Fruit fly (Drosophila melanogaster) whole organism, embryonic: Measurements from ENCODE around the gene cbt.

Source experiments
- Adf1 ChIP-seq: fragments of 200-800 bp; sonication (Bioruptor generic); IDR thresholded peaks from 2 replicates; pipeline ENCODE4 v1.3.6; 2022; ENCODE audit warnings: missing biosample characterization, missing genetic modification characterization
- Bgb ChIP-seq: fragments of 200-800 bp; sonication (Bioruptor generic); IDR thresholded peaks from 2 replicates; pipeline ENCODE4 v1.3.6; 2022; ENCODE audit warnings: missing biosample characterization, missing genetic modification characterization; ENCODE audit not compliant: partially characterized antibody
- CG10274 ChIP-seq: fragments of 200-800 bp; sonication (Bioruptor generic); optimal IDR thresholded peaks from 3 replicates; lab custom pipeline; 2017; ENCODE audit warnings: missing biosample characterization, mild to moderate bottlenecking, missing genetic modification characterization
- CG10321 ChIP-seq: fragments of 200-800 bp; sonication (Bioruptor generic); IDR thresholded peaks from 2 replicates; pipeline ENCODE4 v1.3.6; 2022; ENCODE audit warnings: missing biosample characterization, missing genetic modification characterization
- CG10462 ChIP-seq: fragments of 200-800 bp; sonication (Bioruptor generic); optimal IDR thresholded peaks from 2 replicates; lab custom pipeline; 2016; ENCODE audit warnings: missing biosample characterization, missing genetic modification characterization
- CG12155 ChIP-seq: fragments of 200-800 bp; sonication (Bioruptor generic); optimal IDR thresholded peaks from 3 replicates; lab custom pipeline; 2016; ENCODE audit warnings: missing biosample characterization, missing genetic modification characterization
- CG13287 ChIP-seq: fragments of 200-800 bp; sonication (Bioruptor generic); IDR thresholded peaks from 2 replicates; pipeline ENCODE4 v1.3.6; 2022; ENCODE audit warnings: missing biosample characterization, missing genetic modification characterization; ENCODE audit not compliant: partially characterized antibody
- CG13775 ChIP-seq: fragments of 200-800 bp; sonication (Bioruptor generic); optimal IDR thresholded peaks from 3 replicates; lab custom pipeline; 2017; ENCODE audit warnings: missing biosample characterization, mild to moderate bottlenecking, missing genetic modification characterization
- CG14965 ChIP-seq: fragments of 200-800 bp; sonication (Bioruptor generic); optimal IDR thresholded peaks from 2 replicates; lab custom pipeline; 2016; ENCODE audit warnings: missing biosample characterization, missing genetic modification characterization, borderline replicate concordance
- CG2116 ChIP-seq: fragments of 200-800 bp; sonication (Bioruptor generic); optimal IDR thresholded peaks from 3 replicates; lab custom pipeline; 2018; ENCODE audit warnings: missing biosample characterization, mild to moderate bottlenecking, missing genetic modification characterization
- CG2202 ChIP-seq: fragments of 200-800 bp; sonication (Bioruptor generic); optimal IDR thresholded peaks from 2 replicates; lab custom pipeline; 2018; ENCODE audit warnings: missing biosample characterization, mild to moderate bottlenecking, missing genetic modification characterization
- CG2678 ChIP-seq: fragments of 200-800 bp; sonication (Bioruptor generic); optimal IDR thresholded peaks from 3 replicates; lab custom pipeline; 2019; ENCODE audit warnings: missing biosample characterization, mild to moderate bottlenecking, missing genetic modification characterization, moderate library complexity
- CG3163 ChIP-seq: fragments of 200-800 bp; sonication (Bioruptor generic); optimal IDR thresholded peaks from 3 replicates; lab custom pipeline; 2016; ENCODE audit warnings: missing biosample characterization, missing genetic modification characterization
- CG32767 ChIP-seq: fragments of 200-800 bp; sonication (Bioruptor generic); IDR thresholded peaks from 2 replicates; pipeline ENCODE4 v1.3.6; 2022; ENCODE audit warnings: missing biosample characterization, missing genetic modification characterization
- CG33557 ChIP-seq: fragments of 200-800 bp; sonication (Bioruptor generic); optimal IDR thresholded peaks from 2 replicates; lab custom pipeline; 2019; ENCODE audit warnings: missing biosample characterization, mild to moderate bottlenecking, missing genetic modification characterization, moderate library complexity
- CG4820 ChIP-seq: fragments of 200-800 bp; sonication (Bioruptor generic); optimal IDR thresholded peaks from 3 replicates; lab custom pipeline; 2016; ENCODE audit warnings: missing biosample characterization, missing genetic modification characterization
- CG5180 ChIP-seq: fragments of 200-800 bp; sonication (Bioruptor generic); optimal IDR thresholded peaks from 3 replicates; lab custom pipeline; 2017; ENCODE audit warnings: missing biosample characterization, missing genetic modification characterization, mild to moderate bottlenecking, moderate library complexity, missing genetic modification reagents
- CG6272 ChIP-seq: fragments of 200-800 bp; sonication (Bioruptor generic); IDR thresholded peaks from 2 replicates; pipeline ENCODE4 v1.3.6; 2022; ENCODE audit warnings: missing biosample characterization, missing genetic modification characterization
- CG6689 ChIP-seq: fragments of 200-800 bp; sonication (Bioruptor generic); IDR thresholded peaks from 2 replicates; pipeline ENCODE4 v1.3.6; 2022; ENCODE audit warnings: missing biosample characterization, missing genetic modification characterization
- CG7357 ChIP-seq: fragments of 200-800 bp; sonication (Bioruptor generic); IDR thresholded peaks from 3 replicates; pipeline ENCODE4 v1.3.6; 2022; ENCODE audit warnings: missing biosample characterization, missing genetic modification characterization
- CG7963 ChIP-seq: fragments of 200-800 bp; sonication (Bioruptor generic); IDR thresholded peaks from 3 replicates; pipeline ENCODE4 v1.3.6; 2022; ENCODE audit warnings: missing biosample characterization, missing genetic modification characterization; ENCODE audit not compliant: partially characterized antibody
- CG8281 ChIP-seq: fragments of 200-800 bp; sonication (Bioruptor generic); optimal IDR thresholded peaks from 2 replicates; lab custom pipeline; 2018; ENCODE audit warnings: missing biosample characterization, mild to moderate bottlenecking, missing genetic modification characterization, moderate library complexity
- Fer2 ChIP-seq: fragments of 200-800 bp; sonication (Bioruptor generic); optimal IDR thresholded peaks from 2 replicates; lab custom pipeline; 2018; ENCODE audit warnings: missing biosample characterization, mild to moderate bottlenecking, missing genetic modification characterization, moderate library complexity
- HmgZ ChIP-seq: fragments of 200-800 bp; sonication (Bioruptor generic); optimal IDR thresholded peaks from 2 replicates; lab custom pipeline; 2018; ENCODE audit warnings: missing biosample characterization, mild to moderate bottlenecking, missing genetic modification characterization
- Kr ChIP-seq: fragments of 200-800 bp; sonication (Bioruptor generic); optimal IDR thresholded peaks from 2 replicates; lab custom pipeline; 2017; ENCODE audit warnings: missing biosample characterization, mild to moderate bottlenecking, missing genetic modification characterization
- Lpt ChIP-seq: fragments of >200 bp; optimal IDR thresholded peaks from 2 replicates; lab custom pipeline; 2018; ENCODE audit warnings: missing biosample characterization, missing genetic modification characterization
- Nf-YA ChIP-seq: fragments of 200-800 bp; sonication (Bioruptor generic); IDR thresholded peaks from 2 replicates; pipeline ENCODE4 v1.3.6; 2022; ENCODE audit warnings: missing biosample characterization, missing genetic modification characterization
- Six4 ChIP-seq: fragments of 200-800 bp; sonication (Bioruptor generic); optimal IDR thresholded peaks from 2 replicates; lab custom pipeline; 2016; ENCODE audit warnings: missing biosample characterization, missing genetic modification characterization
- YL-1 ChIP-seq: fragments of 200-800 bp; sonication (Bioruptor generic); optimal IDR thresholded peaks from 3 replicates; lab custom pipeline; 2017; ENCODE audit warnings: missing biosample characterization, mild to moderate bottlenecking, missing genetic modification characterization
- aop ChIP-seq: fragments of 200-800 bp; sonication (Bioruptor generic); IDR thresholded peaks from 2 replicates; pipeline ENCODE4 v1.3.6; 2022; ENCODE audit warnings: missing biosample characterization, missing genetic modification characterization
- chn ChIP-seq: fragments of 200-800 bp; sonication (Bioruptor generic); optimal IDR thresholded peaks from 2 replicates; lab custom pipeline; 2016; ENCODE audit warnings: missing biosample characterization, missing genetic modification characterization
- ci ChIP-seq: fragments of 200-800 bp; sonication (Bioruptor generic); IDR thresholded peaks from 3 replicates; pipeline ENCODE4 v1.3.6; 2022; ENCODE audit warnings: missing biosample characterization, missing genetic modification characterization
- crc ChIP-seq: fragments of 200-800 bp; sonication (Bioruptor generic); optimal IDR thresholded peaks from 2 replicates; lab custom pipeline; 2016; ENCODE audit warnings: missing biosample characterization, missing genetic modification characterization
- dan ChIP-seq: fragments of 200-800 bp; sonication (Bioruptor generic); IDR thresholded peaks from 2 replicates; pipeline ENCODE4 v1.3.6; 2022; ENCODE audit warnings: missing biosample characterization, missing genetic modification characterization
- kah ChIP-seq: fragments of 200-800 bp; sonication (Bioruptor generic); optimal IDR thresholded peaks from 2 replicates; lab custom pipeline; 2018; ENCODE audit warnings: missing biosample characterization, mild to moderate bottlenecking, missing genetic modification characterization
- lbe ChIP-seq: fragments of 200-800 bp; sonication (Bioruptor generic); optimal IDR thresholded peaks from 2 replicates; lab custom pipeline; 2016; ENCODE audit warnings: missing biosample characterization, mild to moderate bottlenecking, missing genetic modification characterization
- lilli ChIP-seq: fragments of 200-800 bp; sonication (Bioruptor generic); optimal IDR thresholded peaks from 3 replicates; lab custom pipeline; 2016; ENCODE audit warnings: missing biosample characterization, missing genetic modification characterization
- nom ChIP-seq: fragments of 200-800 bp; sonication (Bioruptor generic); optimal IDR thresholded peaks from 2 replicates; lab custom pipeline; 2017; ENCODE audit warnings: missing biosample characterization, missing genetic modification characterization, mild to moderate bottlenecking, moderate library complexity, missing genetic modification reagents
- org-1 ChIP-seq: fragments of 200-800 bp; sonication (Bioruptor generic); optimal IDR thresholded peaks from 2 replicates; lab custom pipeline; 2017; ENCODE audit warnings: missing biosample characterization, missing genetic modification characterization
- scrt ChIP-seq: fragments of 200-800 bp; sonication (Bioruptor generic); optimal IDR thresholded peaks from 2 replicates; lab custom pipeline; 2018; ENCODE audit warnings: missing biosample characterization, mild to moderate bottlenecking, missing genetic modification characterization, moderate library complexity
- sima ChIP-seq: fragments of 200-800 bp; sonication (Bioruptor generic); optimal IDR thresholded peaks from 2 replicates; lab custom pipeline; 2016; ENCODE audit warnings: missing biosample characterization, missing genetic modification characterization
- slou ChIP-seq: fragments of 200-800 bp; sonication (Bioruptor generic); optimal IDR thresholded peaks from 3 replicates; lab custom pipeline; 2016; ENCODE audit warnings: missing biosample characterization, missing genetic modification characterization
- so ChIP-seq: fragments of 200-800 bp; sonication (Bioruptor generic); IDR thresholded peaks from 3 replicates; pipeline ENCODE4 v1.3.6; 2022; ENCODE audit warnings: missing biosample characterization, missing genetic modification characterization
- tx ChIP-seq: fragments of 200-800 bp; sonication (Bioruptor generic); optimal IDR thresholded peaks from 2 replicates; lab custom pipeline; 2016; ENCODE audit warnings: missing biosample characterization, missing genetic modification characterization
- vfl ChIP-seq: fragments of 200-800 bp; sonication (Bioruptor generic); optimal IDR thresholded peaks from 2 replicates; lab custom pipeline; 2016; ENCODE audit warnings: missing biosample characterization, missing genetic modification characterization
- zf30C ChIP-seq: fragments of 200-800 bp; sonication (Bioruptor generic); optimal IDR thresholded peaks from 3 replicates; lab custom pipeline; 2018; ENCODE audit warnings: missing biosample characterization, mild to moderate bottlenecking, missing genetic modification characterization

cbt gene

DNA sequence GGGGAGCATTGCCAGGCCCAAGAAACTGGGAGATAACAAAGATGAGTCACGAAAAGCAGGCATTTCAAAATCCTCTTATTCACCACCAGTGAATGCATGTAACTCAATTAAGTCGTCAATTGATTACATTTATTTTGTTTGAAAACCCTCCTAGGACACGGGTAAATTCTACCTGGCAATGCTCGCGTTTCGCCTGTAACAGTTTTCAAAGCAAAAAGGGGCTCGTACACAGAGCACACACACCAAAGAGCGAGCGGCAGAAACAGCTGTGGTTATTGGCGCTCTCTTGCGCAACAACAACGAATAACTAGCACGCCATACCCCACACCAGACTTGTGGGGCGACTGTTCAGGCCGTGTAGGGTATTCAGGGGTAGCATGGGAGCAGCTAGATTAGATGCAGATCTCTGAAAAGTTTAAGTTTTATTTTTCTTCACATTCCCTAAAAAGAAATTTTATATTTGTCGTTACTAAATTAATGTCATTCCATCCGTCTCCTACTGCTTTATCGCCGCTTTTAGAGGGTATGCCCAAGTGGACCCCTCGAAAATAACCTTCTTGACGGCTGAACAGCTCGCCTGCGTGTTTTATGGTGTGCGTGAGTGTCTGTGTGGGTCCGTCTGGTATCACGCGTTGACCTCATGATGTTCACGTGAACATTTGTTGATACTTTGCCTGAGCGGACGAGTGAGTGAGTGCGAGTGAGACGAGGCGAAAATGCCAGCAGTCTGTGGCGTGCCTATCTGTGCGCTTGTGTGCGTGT is 1.3 kb upstream of the cbt start (continued):
- TF ChIP-seq Adf1 (GFP tag; lab: Robert Waterston, UW) = no peak
- TF ChIP-seq CG14965 (GFP tag; lab: Kevin White, UChicago) = peak; percentile 97
- peak; percentile 100 for TF ChIP-seq HmgZ (tag; lab: Kevin White, UChicago)
- TF ChIP-seq vfl = peak; percentile 100
- peak; percentile 99 for TF ChIP-seq lbe (GFP tag; lab: Kevin White, UChicago)
- peak; percentile 99 for TF ChIP-seq Kr (GFP tag; lab: Kevin White, UChicago)
- peak; percentile 99 for TF ChIP-seq kah (GFP tag; lab: Kevin White, UChicago)
- TF ChIP-seq CG5180 (GFP tag; lab: Kevin White, UChicago) = peak; percentile 96
- TF ChIP-seq CG32767 (GFP tag; lab: Robert Waterston, UW) = no peak
- no peak for TF ChIP-seq CG7963 (GFP tag; lab: Robert Waterston, UW)
- TF ChIP-seq dan = no peak
- peak; percentile 100 for TF ChIP-seq CG33557 (GFP tag; lab: Kevin White, UChicago)
- peak; percentile 96 for TF ChIP-seq CG2116 (GFP tag; lab: Kevin White, UChicago)
- peak; percentile 100 for TF ChIP-seq Six4
- no peak for TF ChIP-seq CG13287 (GFP tag; lab: Robert Waterston, UW)
- peak; percentile 59 for TF ChIP-seq zf30C (GFP tag; lab: Kevin White, UChicago)
- TF ChIP-seq Nf-YA = no peak
- TF ChIP-seq Lpt (GFP tag; lab: Kevin White, UChicago) = peak; percentile 74
- TF ChIP-seq CG13775 (GFP tag; lab: Kevin White, UChicago) = peak; percentile 100
- TF ChIP-seq sima (GFP tag; lab: Kevin White, UChicago) = peak; percentile 100
- TF ChIP-seq crc (GFP tag; lab: Kevin White, UChicago) = peak; percentile 100
- no peak for TF ChIP-seq aop (GFP tag; lab: Robert Waterston, UW)
- TF ChIP-seq ci (GFP tag; lab: Robert Waterston, UW) = no peak
- TF ChIP-seq CG2202 (tag; lab: Kevin White, UChicago) = peak; percentile 100
- TF ChIP-seq scrt (GFP tag; lab: Kevin White, UChicago) = peak; percentile 100
- TF ChIP-seq chn (GFP tag; lab: Kevin White, UChicago) = peak; percentile 100
- TF ChIP-seq CG3163 (GFP tag; lab: Kevin White, UChicago) = peak; percentile 99
- no peak for TF ChIP-seq CG6689 (GFP tag; lab: Robert Waterston, UW)
- TF ChIP-seq tx = peak; percentile 100
- peak; percentile 100 for TF ChIP-seq YL-1 (GFP tag; lab: Kevin White, UChicago)
- no peak for TF ChIP-seq so
- TF ChIP-seq slou (GFP tag; lab: Kevin White, UChicago) = peak; percentile 100
- peak; percentile 97 for TF ChIP-seq CG8281 (tag; lab: Kevin White, UChicago)
- TF ChIP-seq Bgb (GFP tag; lab: Robert Waterston, UW) = no peak
- TF ChIP-seq Fer2 (tag; lab: Kevin White, UChicago) = peak; percentile 100
- peak; percentile 100 for TF ChIP-seq CG4820 (GFP tag; lab: Kevin White, UChicago)
- TF ChIP-seq org-1 (GFP tag; lab: Kevin White, UChicago) = peak; percentile 100
- no peak for TF ChIP-seq CG10321 (GFP tag; lab: Robert Waterston, UW)
- TF ChIP-seq CG10462 (GFP tag; lab: Kevin White, UChicago) = peak; percentile 100
- peak; percentile 100 for TF ChIP-seq nom (GFP tag; lab: Kevin White, UChicago)
- peak; percentile 98 for TF ChIP-seq CG10274 (GFP tag; lab: Kevin White, UChicago)
- peak; percentile 100 for TF ChIP-seq CG7357 (GFP tag; lab: Robert Waterston, UW)
- peak; percentile 100 for TF ChIP-seq CG6272 (GFP tag; lab: Robert Waterston, UW)
- TF ChIP-seq lilli = peak; percentile 100
- TF ChIP-seq CG2678 = peak; percentile 100
- TF ChIP-seq CG12155 = peak; percentile 100
